Worm (Caenorhabditis elegans): ENCODE measurements around the gene F35H8.4.

F35H8.4 gene

DNA sequence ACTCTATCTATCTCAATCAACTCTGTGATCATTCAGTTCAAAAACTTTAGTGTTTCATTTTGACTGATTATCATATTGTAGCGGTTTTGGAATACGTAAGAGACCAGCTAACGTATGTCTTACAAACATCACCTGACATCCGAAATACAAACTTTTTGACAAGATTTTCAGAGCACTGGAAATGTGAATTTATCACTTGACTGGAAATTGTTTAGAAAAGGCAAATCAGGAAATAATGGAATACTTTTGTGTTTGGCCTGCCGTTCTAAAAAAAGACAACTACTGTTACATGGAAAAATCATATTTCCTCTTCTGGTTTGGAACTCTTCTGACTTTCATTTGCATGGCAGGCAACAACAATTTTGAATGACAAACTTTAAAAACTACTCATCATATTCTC is 8.3 kb downstream of the F35H8.4 start, which contains the start of gene F35H8.12:
Gene F35H8.12 (plus strand): TSS at position 301 of the 400 bp plus-strand sequence.
- TF ChIP-seq unc-62 (GFP tag; optimal IDR thresholded peaks at IDR 0.05) (no peak), ces-1 (GFP tag; optimal IDR thresholded peaks at IDR 0.05) (no peak), M03D4.4 (tag; optimal IDR thresholded peaks at IDR 0.05) (no peak), bed-3 (GFP tag; optimal IDR thresholded peaks at IDR 0.05) (no peak), sptf-1 (tag; optimal IDR thresholded peaks at IDR 0.05) (no peak), hlh-1 (tag; optimal IDR thresholded peaks at IDR 0.05) (no peak), zip-8 (tag; optimal IDR thresholded peaks at IDR 0.05) (no peak), pha-4 (tag; optimal IDR thresholded peaks at IDR 0.05) (no peak), ceh-43 (GFP tag; optimal IDR thresholded peaks at IDR 0.05) (no peak), nhr-237 (tag; optimal IDR thresholded peaks at IDR 0.05) (no peak), nhr-76 (tag; optimal IDR thresholded peaks at IDR 0.05) (no peak), elt-3 (tag; optimal IDR thresholded peaks at IDR 0.05) (no peak), lin-13 (tag; optimal IDR thresholded peaks at IDR 0.05) (no peak), ceh-83 (GFP tag; optimal IDR thresholded peaks at IDR 0.05) (no peak), tbx-8 (GFP tag; optimal IDR thresholded peaks at IDR 0.05) (no peak), ztf-11 (tag; optimal IDR thresholded peaks at IDR 0.05) (no peak), nhr-28 (tag; optimal IDR thresholded peaks at IDR 0.05) (no peak), mls-2 (tag; optimal IDR thresholded peaks at IDR 0.05) (no peak)

DNA sequence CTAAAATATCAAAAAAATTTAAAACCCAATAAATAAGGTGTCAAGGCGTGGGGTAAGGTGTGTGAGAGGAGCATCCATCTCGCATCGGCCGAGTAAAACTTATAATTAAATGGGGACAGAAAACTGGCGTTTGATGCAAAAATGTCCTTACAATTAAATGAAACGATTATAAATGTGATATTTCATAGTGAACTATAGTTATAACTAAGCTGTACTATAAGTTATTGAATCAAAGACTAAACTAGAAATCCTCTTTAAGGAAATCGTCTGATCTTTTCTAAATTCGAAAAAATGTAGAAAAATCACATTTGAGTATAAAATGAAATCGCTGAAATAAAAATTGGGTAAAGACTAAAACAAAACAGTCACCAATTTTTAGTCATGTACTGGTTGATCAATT is 9.1 kb downstream of the F35H8.4 start, which contains the start of gene sra-6:
Gene sra-6 (minus strand): TSS at position 101 of the 400 bp plus-strand sequence.
- TF ChIP-seq pha-4 (tag; optimal IDR thresholded peaks at IDR 0.05) = no peak
- TF ChIP-seq nhr-76 (tag; optimal IDR thresholded peaks at IDR 0.05) = no peak
- no peak for TF ChIP-seq cnd-1 (tag; optimal IDR thresholded peaks at IDR 0.05)
- TF ChIP-seq lsy-2 (tag; optimal IDR thresholded peaks at IDR 0.05) = no peak
- TF ChIP-seq mab-5 (tag; optimal IDR thresholded peaks at IDR 0.05) = no peak
- TF ChIP-seq snpc-4 (tag; optimal IDR thresholded peaks at IDR 0.05) = no peak
- TF ChIP-seq elt-3 (tag; optimal IDR thresholded peaks at IDR 0.05) = no peak
- no peak for TF ChIP-seq blmp-1 (tag; optimal IDR thresholded peaks at IDR 0.05)
- no peak for TF ChIP-seq nhr-12 (tag; optimal IDR thresholded peaks at IDR 0.05)
- TF ChIP-seq mls-2 (tag; optimal IDR thresholded peaks at IDR 0.05) = no peak
- no peak for TF ChIP-seq sptf-1 (tag; optimal IDR thresholded peaks at IDR 0.05)
- TF ChIP-seq flh-1 (GFP tag; optimal IDR thresholded peaks at IDR 0.05) = no peak
- TF ChIP-seq nhr-237 (tag; optimal IDR thresholded peaks at IDR 0.05) = no peak
- TF ChIP-seq zip-8 (tag; optimal IDR thresholded peaks at IDR 0.05) = no peak
- no peak for TF ChIP-seq nhr-28 (tag; optimal IDR thresholded peaks at IDR 0.05)
- no peak for TF ChIP-seq unc-39 (tag; optimal IDR thresholded peaks at IDR 0.05)

DNA sequence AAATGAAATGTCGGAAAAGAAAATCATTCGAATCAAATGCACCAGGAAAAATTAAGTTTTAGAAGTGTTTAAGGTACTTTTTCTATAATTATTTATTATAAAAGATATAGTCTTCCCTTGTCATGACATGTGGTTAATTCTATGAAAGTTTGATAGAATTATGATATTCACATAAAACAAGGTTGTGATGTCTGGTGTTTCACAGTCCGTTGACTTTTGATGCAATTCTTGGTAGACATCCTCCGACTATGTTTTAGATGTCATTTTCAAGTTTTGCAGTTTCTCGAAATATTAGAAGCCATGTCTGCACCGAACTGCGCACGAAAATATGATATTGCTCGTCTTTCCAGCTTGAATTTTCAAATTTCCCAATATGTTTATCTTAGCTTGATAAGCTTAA is 15.4 kb downstream of the F35H8.4 start, which contains the start of gene sra-7:
Gene sra-7 (plus strand): TSS at position 301 of the 400 bp plus-strand sequence.
- TF ChIP-seq drap-1 (GFP tag; optimal IDR thresholded peaks at IDR 0.05) (no peak), unc-120 (tag; optimal IDR thresholded peaks at IDR 0.05; ENCODE audit: poor library complexity, severe bottlenecking) (no peak), blmp-1 (tag; optimal IDR thresholded peaks at IDR 0.05) (no peak), snpc-4 (tag; optimal IDR thresholded peaks at IDR 0.05) (no peak), elt-3 (tag; optimal IDR thresholded peaks at IDR 0.05) (no peak), ztf-11 (tag; optimal IDR thresholded peaks at IDR 0.05) (no peak), M03D4.4 (tag; optimal IDR thresholded peaks at IDR 0.05) (no peak), tbx-8 (GFP tag; optimal IDR thresholded peaks at IDR 0.05) (no peak), hlh-1 (tag; optimal IDR thresholded peaks at IDR 0.05) (no peak), mep-1 (tag; optimal IDR thresholded peaks at IDR 0.05) (no peak), unc-62 (GFP tag; optimal IDR thresholded peaks at IDR 0.05) (no peak), cnd-1 (tag; optimal IDR thresholded peaks at IDR 0.05) (no peak), lin-13 (tag; optimal IDR thresholded peaks at IDR 0.05) (no peak), mls-2 (tag; optimal IDR thresholded peaks at IDR 0.05) (no peak), nhr-12 (tag; optimal IDR thresholded peaks at IDR 0.05) (no peak), unc-39 (tag; optimal IDR thresholded peaks at IDR 0.05) (no peak), ces-1 (GFP tag; optimal IDR thresholded peaks at IDR 0.05) (no peak)

DNA sequence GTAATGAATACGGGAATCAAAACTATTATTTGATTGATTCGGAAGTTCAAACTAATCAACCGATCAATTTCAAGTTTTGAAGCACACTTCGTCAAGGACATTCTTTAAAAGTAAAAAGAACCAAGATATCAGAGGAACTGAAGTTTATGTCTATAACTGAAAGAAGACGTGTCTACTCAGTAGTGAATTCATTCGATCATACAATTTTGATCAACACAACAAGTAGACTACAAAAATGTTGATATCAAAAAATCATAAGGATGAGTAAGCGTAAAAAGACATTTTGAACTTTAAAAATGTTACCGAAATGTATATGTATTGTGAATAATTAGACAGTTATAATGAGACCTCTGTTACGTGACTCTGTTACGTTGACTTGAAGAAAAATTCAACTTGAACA is 17.0 kb downstream of the F35H8.4 start, which contains the start of gene sra-4:
Gene sra-4 (minus strand): TSS at position 101 of the 400 bp plus-strand sequence.
- TF ChIP-seq ceh-43 (GFP tag; optimal IDR thresholded peaks at IDR 0.05) = no peak
- TF ChIP-seq elt-3 (tag; optimal IDR thresholded peaks at IDR 0.05) = no peak
- TF ChIP-seq elt-1 (tag; optimal IDR thresholded peaks at IDR 0.05; ENCODE audit: borderline replicate concordance, insufficient read depth) = no peak
- no peak for TF ChIP-seq drap-1 (GFP tag; optimal IDR thresholded peaks at IDR 0.05)
- TF ChIP-seq pha-4 (tag; optimal IDR thresholded peaks at IDR 0.05) = no peak
- no peak for TF ChIP-seq nhr-237 (tag; optimal IDR thresholded peaks at IDR 0.05)
- no peak for TF ChIP-seq ceh-83 (GFP tag; optimal IDR thresholded peaks at IDR 0.05)

DNA sequence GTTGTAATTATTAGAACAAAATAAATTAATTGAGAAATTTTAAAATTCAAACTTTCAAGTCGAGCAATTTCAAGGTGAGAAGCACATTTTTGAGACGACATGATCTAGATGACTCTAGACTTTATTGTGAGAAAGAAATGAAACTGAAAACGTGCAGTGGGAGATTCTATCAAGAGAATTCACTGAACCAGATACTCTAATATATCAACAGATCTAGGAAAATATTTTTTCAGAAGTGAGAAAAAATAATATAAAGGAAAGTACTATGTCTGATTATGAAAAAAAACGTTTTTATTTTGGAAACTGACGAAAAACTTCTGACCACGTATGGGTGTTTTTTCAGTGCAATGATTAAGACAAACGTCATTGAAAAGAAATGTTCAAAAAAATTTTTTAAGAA is 19.1 kb downstream of the F35H8.4 start, which contains the start of gene sra-3:
Gene sra-3 (minus strand): TSS at position 101 of the 400 bp plus-strand sequence.
- TF ChIP-seq mab-5 (tag; optimal IDR thresholded peaks at IDR 0.05) (no peak), lsy-2 (tag; optimal IDR thresholded peaks at IDR 0.05) (no peak), tbx-8 (GFP tag; optimal IDR thresholded peaks at IDR 0.05) (no peak), nhr-28 (tag; optimal IDR thresholded peaks at IDR 0.05) (no peak), ceh-39 (tag; optimal IDR thresholded peaks at IDR 0.05) (no peak), unc-39 (tag; optimal IDR thresholded peaks at IDR 0.05) (no peak), sptf-1 (tag; optimal IDR thresholded peaks at IDR 0.05) (no peak), nhr-2 (tag; optimal IDR thresholded peaks at IDR 0.05) (no peak)
